Worm (Caenorhabditis elegans) whole organism, early embryonic: ENCODE results near the gene R12B2.8.

ENCODE experiments used
- hnd-1 ChIP-seq: sonication (generic microtip); optimal IDR thresholded peaks from 2 replicates; lab custom pipeline; 2016; ENCODE audit warnings: missing genetic modification characterization, missing compliant biosample characterization
- scrt-1 ChIP-seq: fragments of 200-800 bp; sonication (Bioruptor generic); IDR thresholded peaks from 2 replicates; pipeline ENCODE4 v1.3.6; 2022; ENCODE audit warnings: missing genetic modification characterization, missing compliant biosample characterization
- sea-1 ChIP-seq: fragments of 200-800 bp; sonication (Bioruptor generic); conservative IDR thresholded peaks from 2 replicates; pipeline ENCODE4 v1.3.6; 2022; ENCODE audit warnings: missing genetic modification characterization, missing compliant biosample characterization

DNA sequence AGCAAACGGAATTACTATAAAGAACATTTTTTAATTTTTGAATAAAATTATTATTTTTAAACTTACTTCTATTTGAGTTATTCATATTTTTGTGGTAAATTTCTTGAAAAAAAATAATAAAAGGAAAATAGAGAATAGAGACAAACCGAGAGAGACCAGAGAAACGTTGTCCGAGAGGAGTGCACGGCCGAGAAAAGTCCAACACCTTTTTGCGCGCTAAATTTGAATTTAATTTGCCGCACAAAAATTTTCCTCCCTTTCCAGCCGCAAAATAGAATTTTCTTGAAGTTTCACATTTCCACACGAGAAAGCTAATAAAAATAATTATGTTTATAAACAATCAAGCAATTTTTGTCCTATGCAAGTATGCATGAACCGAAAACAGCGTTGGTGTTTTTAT is 48.0 kb downstream of the R12B2.8 start, which contains the start of the genes F01F1.11 and F01F1.3:
- TF ChIP-seq hnd-1 (no peak), sea-1 (no peak), scrt-1 (GFP tag; lab: Robert Waterston, UW) (no peak)
